Worm (Caenorhabditis elegans) whole organism, dauer: ENCODE data around the gene F20D6.8.

Experiments
- unc-62 ChIP-seq: sonication (generic microtip); optimal IDR thresholded peaks from 2 replicates; lab custom pipeline; 2017; ENCODE audit warnings: missing biosample characterization, missing genetic modification reagents, missing genetic modification characterization

Gene F20D6.8

DNA sequence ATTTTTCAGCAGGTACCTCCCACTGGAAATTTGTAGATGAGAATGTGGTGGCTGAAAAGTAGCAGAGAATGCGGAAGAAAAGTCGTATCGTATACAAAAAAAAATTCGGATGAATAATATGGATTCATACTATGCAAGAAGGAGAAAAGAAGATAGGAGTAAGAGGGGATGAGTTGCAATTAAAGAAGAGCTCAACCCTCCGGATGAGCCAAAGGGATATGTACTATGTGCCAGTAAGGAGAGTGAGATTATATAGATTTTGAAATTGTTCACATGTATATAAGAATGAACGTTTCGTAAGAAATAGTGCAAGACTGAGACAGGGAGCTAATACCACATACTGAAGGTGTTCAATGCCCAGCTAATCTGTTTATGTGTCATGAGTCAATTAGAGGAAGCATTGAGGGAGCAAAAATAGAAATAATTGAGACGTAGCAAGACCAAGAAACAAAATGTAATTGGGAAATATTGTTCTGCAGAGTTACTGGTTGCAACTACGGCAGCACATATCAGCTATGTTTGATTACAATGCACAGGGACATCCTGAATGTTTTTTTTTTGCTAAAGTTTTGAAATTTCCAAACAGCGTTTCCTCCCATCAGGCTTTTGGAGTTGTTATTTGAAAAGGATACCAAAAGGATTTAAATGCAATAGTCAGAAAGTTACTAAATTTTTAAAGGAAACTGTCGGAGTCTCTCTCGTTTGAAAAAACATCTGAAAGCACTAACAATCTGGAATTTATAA, at the start of gene F20D6.8:
Gene F20D6.8, minus strand, starts transcription at position 51 of the 744 bp plus-strand sequence.
- no peak for TF ChIP-seq unc-62 (GFP tag; lab: Kevin White, UChicago)

DNA sequence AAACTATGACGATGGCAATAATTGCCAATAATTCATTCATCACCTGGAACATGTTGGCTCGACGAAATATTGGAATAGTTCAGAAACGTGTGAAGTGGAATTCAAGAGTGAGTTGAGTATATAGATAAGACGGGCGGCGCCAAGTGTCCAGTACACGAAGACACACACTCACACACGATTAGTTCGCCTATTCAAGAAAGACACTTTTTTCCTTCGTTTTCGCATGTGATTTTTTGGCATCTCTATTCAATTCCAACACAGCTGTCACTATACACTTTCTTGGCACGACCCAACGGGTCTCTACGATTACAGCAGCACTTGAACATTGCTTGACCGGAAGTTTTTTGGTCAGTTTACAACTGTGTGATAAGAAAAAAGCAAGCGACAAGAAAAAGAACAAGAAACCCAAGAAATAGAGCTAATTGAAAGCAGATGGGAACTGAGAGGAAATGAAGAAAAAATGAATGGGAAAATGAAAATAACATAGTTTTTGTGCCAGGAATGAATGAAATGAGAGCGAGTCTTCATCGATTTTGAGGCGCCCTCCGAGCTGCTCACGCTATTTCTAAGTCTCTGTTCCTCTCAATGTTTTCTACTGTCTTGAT, 49.7 kb upstream of the F20D6.8 start, which contains the start of gene K07C11.8:
Gene K07C11.8, minus strand, starts transcription at position 224 of the 605 bp plus-strand sequence.
- no peak for TF ChIP-seq unc-62 (GFP tag; lab: Kevin White, UChicago)

DNA sequence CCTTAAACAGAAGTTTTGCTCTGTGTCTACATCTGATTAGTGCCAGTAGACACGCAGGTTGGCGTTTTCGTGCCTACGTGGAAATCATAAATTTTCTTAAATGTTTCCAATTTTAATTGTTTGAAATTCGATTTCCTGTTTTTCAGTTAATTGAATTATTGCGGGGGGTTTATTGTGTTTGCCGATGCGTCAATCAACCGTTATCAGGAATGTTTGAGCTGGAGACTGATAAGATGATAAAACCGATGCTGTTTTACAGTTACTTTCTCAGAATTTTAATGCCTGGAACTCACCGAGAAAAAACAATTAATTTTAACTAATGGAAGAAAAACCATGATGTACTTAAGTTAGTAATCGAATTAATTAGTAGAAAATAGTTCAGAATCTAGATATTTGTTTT, 49.0 kb upstream of the F20D6.8 start:
- TF ChIP-seq unc-62 (GFP tag; lab: Kevin White, UChicago): no peak

DNA sequence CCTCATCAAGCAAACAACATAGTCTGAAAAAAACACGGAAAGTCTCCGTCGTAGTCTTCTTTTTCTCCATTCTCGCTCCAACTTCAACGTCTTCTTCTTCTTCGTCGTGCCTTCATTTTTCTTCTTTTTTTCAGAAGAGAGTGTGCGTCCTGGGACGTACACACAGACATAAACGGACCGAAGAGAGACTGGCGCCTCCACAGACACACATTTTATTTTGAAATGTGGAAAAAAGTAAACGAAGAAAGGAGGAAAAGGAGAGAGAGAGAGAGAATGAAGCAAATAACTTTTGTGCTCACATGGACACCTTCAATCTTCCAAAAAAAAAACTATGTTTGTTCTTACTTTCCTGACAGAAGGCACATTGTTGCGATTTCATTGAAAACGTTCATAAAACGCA, 47.1 kb upstream of the F20D6.8 start:
- TF ChIP-seq unc-62 (GFP tag; lab: Kevin White, UChicago): no peak

DNA sequence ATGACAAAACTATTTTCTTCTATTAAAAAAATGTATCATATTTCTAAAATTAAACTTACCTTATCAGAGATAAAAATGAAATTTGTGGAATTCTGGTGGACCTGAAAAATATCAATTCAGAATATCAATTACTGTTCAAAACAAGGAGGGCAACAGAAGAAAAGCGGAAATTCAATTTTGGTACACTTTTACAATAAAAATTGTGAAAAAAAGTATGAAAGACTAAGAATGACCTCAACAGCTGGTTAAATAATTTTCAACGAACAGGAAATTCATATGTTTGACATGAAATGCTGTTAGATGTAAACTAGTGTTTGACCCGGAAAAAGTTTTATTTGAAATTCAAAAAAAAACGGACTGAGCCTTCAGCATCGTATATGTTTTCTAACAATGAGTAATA, 45.8 kb upstream of the F20D6.8 start, which contains the start of gene K07C11.7:
Gene K07C11.7, minus strand, starts transcription at position 101 of the 400 bp plus-strand sequence.
- no peak for TF ChIP-seq unc-62 (GFP tag; lab: Kevin White, UChicago)

DNA sequence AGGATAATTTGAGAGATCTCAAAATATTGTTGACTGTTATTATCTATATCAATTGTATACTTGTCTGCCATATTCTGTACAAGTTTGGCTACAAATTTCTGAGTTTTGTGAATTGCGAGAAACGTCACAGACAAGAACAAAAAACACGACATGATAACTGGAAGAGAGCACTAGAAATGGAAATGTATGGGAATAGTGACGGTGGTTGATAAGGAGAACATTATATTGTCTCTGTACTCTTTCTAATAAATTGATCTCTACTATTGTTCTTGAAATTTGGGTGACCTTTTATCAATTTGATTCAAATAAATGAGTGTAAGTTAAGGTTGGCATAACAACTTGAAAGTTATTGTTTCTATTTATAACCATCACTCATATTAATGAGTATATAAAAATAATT, 44.7 kb upstream of the F20D6.8 start:
- no peak for TF ChIP-seq unc-62 (GFP tag; lab: Kevin White, UChicago)

DNA sequence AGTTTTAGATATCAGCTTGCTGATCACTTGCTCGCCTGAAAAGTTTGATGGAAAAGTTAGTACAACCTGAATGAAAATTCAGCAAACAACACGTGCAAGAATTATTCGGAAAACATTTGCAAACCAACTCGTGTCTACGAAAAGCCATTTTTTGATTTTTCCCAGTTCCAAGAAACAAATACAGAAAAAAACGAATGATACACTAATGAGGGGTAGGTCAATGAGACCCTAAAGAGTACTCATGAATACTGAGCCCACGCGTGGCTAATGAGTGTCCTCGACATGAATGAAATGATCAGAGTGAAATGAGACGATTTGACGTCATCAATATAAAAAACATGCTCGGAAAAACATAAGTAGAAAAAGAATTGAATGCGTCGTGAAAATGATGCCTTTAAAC, 43.9 kb upstream of the F20D6.8 start:
- no peak for TF ChIP-seq unc-62 (GFP tag; lab: Kevin White, UChicago)

DNA sequence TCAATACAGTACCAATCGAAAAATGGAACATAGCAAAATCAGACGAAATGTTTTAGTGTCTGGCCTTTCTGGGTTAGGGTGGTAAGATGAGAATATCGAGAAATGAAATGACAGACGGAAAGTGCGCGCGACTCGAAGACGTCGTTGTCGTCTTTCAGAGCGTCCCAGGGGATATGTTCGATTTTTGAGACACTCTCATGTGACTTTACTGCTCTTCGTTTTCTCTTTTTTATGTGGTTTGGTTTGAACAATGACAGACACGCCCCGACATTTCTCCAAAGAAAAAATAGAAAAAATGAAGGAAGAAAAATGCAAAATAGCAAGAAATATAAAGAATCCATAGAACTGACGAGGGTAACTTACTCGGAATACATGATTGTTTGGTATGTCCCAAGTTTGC, 42.5 kb upstream of the F20D6.8 start:
- TF ChIP-seq unc-62 (GFP tag; lab: Kevin White, UChicago): no peak

DNA sequence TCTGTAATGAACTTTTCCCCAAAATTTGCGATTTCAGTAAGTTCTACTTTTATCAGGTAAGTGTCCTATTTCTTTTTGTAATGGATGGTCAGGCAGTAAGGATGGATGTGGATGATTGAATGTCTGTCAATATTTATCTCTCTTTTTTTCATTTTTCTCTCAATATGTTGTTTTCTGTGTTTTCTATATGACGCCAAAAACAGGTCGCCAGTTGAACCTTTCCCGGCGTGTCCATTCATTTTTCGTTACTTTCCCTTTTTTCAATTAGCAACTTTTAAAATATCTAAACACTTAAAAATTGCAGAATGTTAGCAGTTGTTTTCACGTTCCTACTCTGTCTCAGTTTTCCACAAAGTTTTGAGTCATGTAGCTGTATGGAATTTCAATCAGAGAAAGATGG, 38.9 kb upstream of the F20D6.8 start, which contains the start of gene timp-1:
Gene timp-1, plus strand, starts transcription at position 305 of the 400 bp plus-strand sequence.
- TF ChIP-seq unc-62 (GFP tag; lab: Kevin White, UChicago): no peak

DNA sequence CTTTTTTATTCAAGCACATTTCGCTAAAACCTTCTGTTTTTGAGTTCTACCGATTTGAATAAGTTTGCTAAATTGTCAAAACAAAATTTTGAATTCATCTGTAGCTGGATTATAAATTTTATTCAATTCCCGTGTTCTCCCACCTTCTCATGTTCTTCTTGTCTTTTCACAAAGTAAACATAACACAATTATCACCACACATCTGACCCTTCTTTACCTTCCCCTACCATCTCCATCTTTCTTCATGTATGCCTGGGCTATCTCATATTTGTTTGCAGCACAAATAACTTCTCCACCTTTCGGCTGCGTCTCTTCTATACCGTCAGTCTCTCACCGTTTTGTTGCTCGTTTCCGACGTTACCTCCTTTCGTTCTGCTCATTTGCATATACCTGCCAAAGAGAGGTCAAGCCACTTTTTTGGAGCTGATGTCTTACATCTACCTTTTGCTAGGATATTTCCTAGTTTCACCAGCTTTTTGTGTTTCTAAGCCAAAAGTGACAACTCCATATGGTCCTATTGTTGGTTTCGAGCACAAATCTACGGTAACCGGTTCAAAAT, 35.1 kb upstream of the F20D6.8 start, which contains the start of gene cest-17:
Gene cest-17, plus strand, starts transcription at position 248 of the 559 bp plus-strand sequence.
- no peak for TF ChIP-seq unc-62 (GFP tag; lab: Kevin White, UChicago)

DNA sequence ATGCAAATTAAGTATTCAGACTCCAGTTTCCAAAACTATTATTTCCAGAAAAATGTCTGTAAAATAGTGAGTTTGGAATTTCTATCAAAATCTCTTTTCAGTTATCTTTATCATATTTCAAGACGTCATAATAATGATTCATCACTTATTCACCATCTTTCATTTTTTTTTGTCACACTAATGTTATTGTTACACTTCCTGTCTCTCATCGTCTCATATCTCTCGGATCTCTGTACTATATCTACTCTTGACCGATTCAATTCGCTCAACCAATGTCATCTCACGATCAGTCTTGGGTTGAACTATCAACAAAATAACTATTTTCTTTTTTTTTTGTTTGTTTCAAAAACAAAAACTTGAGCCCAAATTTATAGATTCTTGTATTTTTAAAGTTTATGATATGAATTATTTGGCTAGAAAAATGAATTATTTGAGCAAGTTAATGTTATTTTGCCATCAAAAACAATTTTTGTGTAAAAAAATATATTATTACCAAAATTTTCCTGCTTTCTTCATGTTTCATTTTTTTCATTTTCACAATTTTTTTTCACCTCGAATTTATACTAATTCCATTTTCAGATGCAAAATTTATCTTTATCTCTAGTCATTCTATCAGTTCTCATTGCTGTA, 33.3 kb upstream of the F20D6.8 start, which contains the start of gene cri-2:
Gene cri-2, plus strand, starts transcription at position 580 of the 630 bp plus-strand sequence.
- TF ChIP-seq unc-62 (GFP tag; lab: Kevin White, UChicago): no peak

DNA sequence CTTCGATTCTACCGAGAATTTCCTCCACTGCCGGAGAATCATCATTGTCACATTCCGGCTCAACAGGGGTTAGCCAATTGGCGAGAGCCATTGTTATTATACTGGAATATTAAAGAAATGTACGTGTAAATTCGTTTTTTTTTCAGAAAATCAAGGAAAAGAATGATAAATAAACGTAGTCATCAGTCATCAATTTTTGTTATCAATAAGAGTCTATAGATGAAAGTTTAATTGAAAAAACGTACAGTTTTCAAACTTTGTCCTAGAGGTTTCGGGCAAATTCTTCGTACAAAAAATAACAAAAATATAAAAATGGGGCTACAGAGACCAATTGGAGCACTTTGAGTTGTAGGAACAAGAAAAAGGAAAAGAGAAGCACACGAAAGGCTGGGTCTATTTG, 30.9 kb upstream of the F20D6.8 start, which contains the start of gene F20D6.11:
Gene F20D6.11, minus strand, starts transcription at position 101 of the 400 bp plus-strand sequence.
- TF ChIP-seq unc-62 (GFP tag; lab: Kevin White, UChicago): no peak

DNA sequence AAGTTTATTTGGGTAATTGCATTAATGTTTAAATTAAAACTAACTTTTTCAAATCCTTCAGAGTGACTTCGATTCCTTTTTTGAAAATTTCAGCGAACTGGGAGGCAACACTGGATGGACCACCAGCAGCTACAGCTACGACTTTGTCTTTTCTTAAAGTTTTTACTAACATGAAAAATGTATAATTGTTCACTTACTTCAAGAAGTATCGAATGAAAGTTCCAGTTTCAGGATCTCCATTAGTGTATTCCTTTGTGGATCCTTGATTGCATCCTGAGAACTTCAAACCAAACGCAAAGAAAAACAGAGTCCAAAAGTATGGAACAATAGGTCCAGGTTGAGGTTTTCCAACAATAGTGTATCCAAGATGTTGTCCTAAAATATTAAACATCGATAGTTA, 28.9 kb upstream of the F20D6.8 start:
- TF ChIP-seq unc-62 (GFP tag; lab: Kevin White, UChicago): no peak

DNA sequence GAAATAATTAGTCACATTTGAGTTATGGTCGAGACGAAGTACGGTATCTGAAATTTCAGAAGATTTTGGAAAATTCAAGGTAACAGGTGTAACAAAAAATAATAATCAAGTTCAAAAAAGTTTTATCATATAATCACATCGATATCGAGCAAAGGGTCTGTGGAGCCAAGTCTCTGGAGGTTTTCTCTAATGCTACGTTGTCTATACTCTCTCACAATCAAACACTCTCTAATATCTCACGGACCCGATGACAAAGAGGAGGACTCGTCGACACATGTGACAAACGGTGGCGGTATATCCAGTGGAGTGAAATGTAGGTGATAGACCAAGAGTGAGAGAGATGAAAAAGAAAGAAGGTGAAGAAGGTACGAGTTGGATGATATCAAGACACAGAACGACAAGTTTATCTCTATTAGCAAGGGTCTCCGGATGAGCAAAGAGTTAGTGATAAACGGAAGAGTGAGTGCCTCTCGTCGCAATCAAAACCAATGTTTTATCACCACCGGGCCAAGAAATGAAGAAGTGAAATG, 27.9 kb upstream of the F20D6.8 start, which contains the start of gene F20D6.10:
Gene F20D6.10, minus strand, starts transcription at position 51 of the 530 bp plus-strand sequence.
- no peak for TF ChIP-seq unc-62 (GFP tag; lab: Kevin White, UChicago)

DNA sequence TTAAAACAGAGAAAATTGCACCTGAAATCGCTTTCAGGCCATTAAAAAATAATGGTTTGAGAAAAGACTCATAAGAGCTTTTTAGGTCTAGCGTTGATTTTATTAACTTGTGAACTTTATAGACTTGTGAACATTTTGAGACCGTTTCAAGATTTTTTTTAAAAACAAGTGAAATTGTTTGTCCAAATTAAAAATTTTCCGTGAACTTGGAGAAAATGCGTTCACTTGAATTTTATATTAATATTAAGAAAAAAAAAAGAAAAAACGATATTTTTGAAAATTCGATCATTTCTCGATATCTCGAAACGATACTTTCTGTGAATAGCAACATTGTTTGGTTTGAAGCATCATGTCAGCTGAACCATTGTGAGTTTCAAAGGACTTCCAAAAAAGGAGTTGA, 22.4 kb upstream of the F20D6.8 start, which contains the start of gene F20D6.1:
Gene F20D6.1, plus strand, starts transcription at position 301 of the 400 bp plus-strand sequence.
- no peak for TF ChIP-seq unc-62 (GFP tag; lab: Kevin White, UChicago)
